Fruit fly (Drosophila melanogaster): Measurements from ENCODE around the gene eEF2.
A peak's percentile ranks its signal among the peaks of the same experiment; 100 is the strongest.

eEF2 gene

DNA sequence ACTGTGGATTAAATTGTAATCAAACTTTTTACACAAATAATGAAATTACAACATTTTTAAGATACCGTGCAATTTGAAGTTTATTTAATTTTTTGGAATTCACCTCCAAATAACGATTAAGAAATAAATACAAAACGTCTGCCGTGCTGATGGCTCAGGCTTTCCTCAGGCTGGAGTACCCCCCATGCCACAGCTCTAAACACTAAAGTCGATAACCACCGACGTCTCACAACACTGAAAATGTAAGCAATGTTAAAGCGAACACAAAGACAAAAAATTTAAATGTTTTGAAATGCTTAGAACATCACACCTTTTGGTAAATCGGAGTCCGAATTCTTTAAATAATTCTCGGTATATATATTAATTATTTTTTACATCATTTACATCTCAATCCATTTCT, 24.5 kb downstream of the eEF2 start (continued):
- TF ChIP-seq wek (GFP tag; optimal IDR thresholded peaks at IDR 0.05) (peak; percentile 99), az2 (GFP tag; optimal IDR thresholded peaks at IDR 0.05) (peak; percentile 42), CG3281 (GFP tag; optimal IDR thresholded peaks at IDR 0.05) (peak; percentile 42), tio (GFP tag; optimal IDR thresholded peaks at IDR 0.05) (peak; percentile 25), dysf (GFP tag; IDR thresholded peaks at IDR 0.05) (peak; percentile 67; the same call in 2 of the 3 replicates), H15 (GFP tag; IDR thresholded peaks at IDR 0.05) (no peak), CG15696 (tag; optimal IDR thresholded peaks at IDR 0.05) (peak; percentile 25), rib (GFP tag; IDR thresholded peaks at IDR 0.05) (no peak), CG2116 (GFP tag; optimal IDR thresholded peaks at IDR 0.05) (peak; percentile 34), CG13287 (GFP tag; IDR thresholded peaks at IDR 0.05; ENCODE audit: partially characterized antibody) (peak; percentile 49), Atf6 (GFP tag; IDR thresholded peaks at IDR 0.05) (peak; percentile 68), ro (GFP tag; IDR thresholded peaks at IDR 0.05) (no peak), fu2 (GFP tag; optimal IDR thresholded peaks at IDR 0.05) (peak; percentile 49), Dfd (GFP tag; optimal IDR thresholded peaks at IDR 0.05) (no peak), CG14050 (GFP tag; IDR thresholded peaks at IDR 0.05) (peak; percentile 26; the same call in 1 of the 3 replicates), cg (GFP tag; optimal IDR thresholded peaks at IDR 0.05) (no peak), B-H2 (GFP tag; optimal IDR thresholded peaks at IDR 0.05) (peak; percentile 22), HmgZ (tag; optimal IDR thresholded peaks at IDR 0.05) (peak; percentile 49), unpg (GFP tag; optimal IDR thresholded peaks at IDR 0.05) (peak; percentile 61), CG13775 (GFP tag; optimal IDR thresholded peaks at IDR 0.05) (peak; percentile 59), lilli (GFP tag; optimal IDR thresholded peaks at IDR 0.05) (peak; percentile 78), Vsx1 (GFP tag; optimal IDR thresholded peaks at IDR 0.05) (peak; percentile 14), sr (GFP tag; IDR thresholded peaks at IDR 0.05) (no peak), CG34224 (GFP tag; IDR thresholded peaks at IDR 0.05; ENCODE audit: partially characterized antibody) (peak; percentile 29; the same call in 1 of the 3 replicates), ewg (GFP tag; optimal IDR thresholded peaks at IDR 0.05) (peak; percentile 31), Gug (GFP tag; IDR thresholded peaks at IDR 0.05) (peak; percentile 70; the same call in 3 of the 4 replicates), CG1233 (GFP tag; optimal IDR thresholded peaks at IDR 0.05) (peak; percentile 53), CG43689 (GFP tag; IDR thresholded peaks at IDR 0.05) (no peak), Rx (GFP tag; IDR thresholded peaks at IDR 0.05) (peak; percentile 46; the same call in 1 of the 2 replicates)

- TF ChIP-seq Atf3 (GFP tag; optimal IDR thresholded peaks at IDR 0.05) (no peak), CrebB (tag; optimal IDR thresholded peaks at IDR 0.05) (no peak), Camta (GFP tag; optimal IDR thresholded peaks at IDR 0.05) (no peak), gcm2 (GFP tag; optimal IDR thresholded peaks at IDR 0.05) (no peak), CG13424 (tag; optimal IDR thresholded peaks at IDR 0.05) (no peak), kay (GFP tag; optimal IDR thresholded peaks at IDR 0.05) (no peak), CG31224 (GFP tag; IDR thresholded peaks at IDR 0.05) (no peak), CG5245 (GFP tag; optimal IDR thresholded peaks at IDR 0.05) (peak; percentile 56), bcd (GFP tag; optimal IDR thresholded peaks at IDR 0.05) (no peak), Stat92E (GFP tag; optimal IDR thresholded peaks at IDR 0.05) (no peak), CG9215 (GFP tag; IDR thresholded peaks at IDR 0.05) (no peak), mam (GFP tag; optimal IDR thresholded peaks at IDR 0.05) (no peak), CG18011 (GFP tag; optimal IDR thresholded peaks at IDR 0.05) (no peak), bbx (GFP tag; IDR thresholded peaks at IDR 0.05; ENCODE audit: partially characterized antibody) (no peak), Abd-B (GFP tag; optimal IDR thresholded peaks at IDR 0.05) (no peak), Awh (GFP tag; IDR thresholded peaks at IDR 0.05) (no peak), CG30431 (GFP tag; optimal IDR thresholded peaks at IDR 0.05) (no peak), Lhr (GFP tag; optimal IDR thresholded peaks at IDR 0.05) (peak; percentile 4), dan (GFP tag; IDR thresholded peaks at IDR 0.05) (no peak), CG2199 (GFP tag; IDR thresholded peaks at IDR 0.05) (peak; percentile 63; the same call in 1 of the 3 replicates), run (tag; optimal IDR thresholded peaks at IDR 0.05) (no peak)
These were observed 33.2 kb downstream of the eEF2 start for dm6 chr2L:21648769-21649168.

Measured in whole organism, embryonic.